Fruit fly (Drosophila melanogaster) S2 (cell line): ENCODE results near the gene Dhc16F.

ENCODE experiments used
- CG8478 ChIP-seq: fragments of >200 bp; optimal IDR thresholded peaks from 2 replicates; lab custom pipeline; 2018
- CTCF ChIP-seq, 2 experiments: fragments of >200 bp; optimal IDR thresholded peaks; 2 replicates each; lab custom pipeline; 2018

dm6 chrX:18092810-18093222 is 28.5 kb downstream of the Dhc16F start, which contains the start of gene RhoGAP16F:
- TF ChIP-seq CG8478 (lab: Kevin White, UChicago) (no peak), CTCF (optimal IDR thresholded peaks at IDR 0.05; lab: Kevin White, UChicago) (no peak)
